Fruit fly (Drosophila melanogaster) whole organism, adult: Measurements from ENCODE around the gene rb.

Experiments
- CG5204 ChIP-seq: fragments of 200-800 bp; sonication (Bioruptor generic); optimal IDR thresholded peaks from 2 replicates; lab custom pipeline; 2016; ENCODE audit warnings: missing biosample characterization, missing genetic modification characterization
- cnc ChIP-seq, 2 experiments: fragments of >200 bp; optimal IDR thresholded peaks; 2 replicates each; lab custom pipeline; 2017
- kay ChIP-seq: fragments of 200-800 bp; sonication (Bioruptor generic); peaks from one replicate; lab custom pipeline; 2016; ENCODE audit warnings: missing biosample characterization, missing genetic modification characterization, borderline replicate concordance
- pad ChIP-seq: fragments of 200-800 bp; sonication (Bioruptor generic); optimal IDR thresholded peaks from 3 replicates; lab custom pipeline; 2017; ENCODE audit warnings: missing biosample characterization, missing genetic modification characterization, mild to moderate bottlenecking, moderate library complexity, missing genetic modification reagents

DNA sequence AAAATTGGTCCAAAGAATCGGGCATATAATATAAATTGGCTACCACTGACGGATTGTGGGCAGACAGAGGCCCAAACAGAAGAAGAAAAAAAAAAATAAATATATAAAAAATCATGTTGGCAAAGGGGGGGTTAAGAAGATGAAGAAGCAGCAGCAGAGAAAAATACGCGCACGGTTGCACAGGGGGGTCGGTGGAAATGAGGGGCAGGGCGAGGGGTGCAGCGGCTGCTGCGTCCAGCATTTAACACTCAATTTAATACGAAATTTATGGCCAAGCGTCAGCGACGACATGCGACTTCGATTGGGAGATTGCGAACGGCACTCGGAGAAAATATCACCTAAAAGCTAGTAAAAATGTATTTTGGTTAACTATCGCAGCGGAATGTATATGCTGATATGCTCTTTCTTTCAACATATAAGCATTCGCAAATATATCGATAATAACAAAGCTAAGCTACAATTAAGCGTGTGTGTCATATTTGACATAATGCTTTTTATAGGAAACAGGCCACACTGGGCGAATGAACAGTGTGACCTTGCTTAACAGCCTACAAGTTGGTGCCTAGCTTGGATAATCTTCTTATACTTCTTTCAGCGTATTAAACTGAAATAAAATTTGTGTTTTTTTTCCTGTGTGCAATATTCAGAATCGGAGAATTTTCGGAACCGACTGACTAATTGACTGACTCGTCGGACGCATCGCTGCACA, 47.1 kb downstream of the rb start:
- TF ChIP-seq kay (no peak), CG5204 (GFP tag; lab: Kevin White, UChicago) (no peak), cnc (optimal IDR thresholded peaks at IDR 0.05; lab: Kevin White, UChicago) (no peak), pad (no peak)
